Worm (Caenorhabditis elegans): Measurements from ENCODE around the gene srv-12.

DNA sequence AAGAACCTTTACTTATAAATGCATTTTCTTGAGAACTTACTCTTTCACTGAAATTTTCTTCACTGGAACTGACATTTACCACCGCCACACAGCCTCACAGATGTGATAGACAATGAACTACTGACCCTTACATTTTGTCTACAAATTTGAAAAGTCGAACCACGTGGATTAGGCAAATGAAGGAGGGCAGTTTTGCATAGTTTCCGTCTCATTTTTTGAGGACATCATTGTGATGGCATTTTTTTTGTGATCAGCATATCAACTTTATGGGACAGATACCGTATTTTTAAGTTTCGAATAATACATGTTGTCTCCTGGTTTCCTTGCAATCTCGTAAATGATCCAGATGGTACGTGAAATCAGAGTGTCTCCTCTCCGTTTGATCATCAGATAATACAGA, 19.1 kb upstream of the srv-12 start, which contains the start of gene W01B6.3:
- TF ChIP-seq ceh-82 (tag; optimal IDR thresholded peaks at IDR 0.05) (no peak), C34F6.9 (tag; optimal IDR thresholded peaks at IDR 0.05) (no peak), elt-3 (tag; optimal IDR thresholded peaks at IDR 0.05) (no peak), ztf-4 (tag; optimal IDR thresholded peaks at IDR 0.05) (no peak), fos-1 (tag; optimal IDR thresholded peaks at IDR 0.05) (no peak), skn-1 (tag; optimal IDR thresholded peaks at IDR 0.05) (no peak), unc-62 (GFP tag; optimal IDR thresholded peaks at IDR 0.05) (no peak), lin-11 (tag; optimal IDR thresholded peaks at IDR 0.05) (no peak), ama-1 (optimal IDR thresholded peaks at IDR 0.05) (no peak), ceh-16 (tag; optimal IDR thresholded peaks at IDR 0.05) (no peak), zag-1 (tag; optimal IDR thresholded peaks at IDR 0.05) (no peak), mdl-1 (tag; optimal IDR thresholded peaks at IDR 0.05) (no peak), nhr-12 (tag; optimal IDR thresholded peaks at IDR 0.05) (no peak), nhr-237 (tag; optimal IDR thresholded peaks at IDR 0.05) (no peak)

All from whole organism, L2 larva.